Fruit fly (Drosophila melanogaster) whole organism, prepupa: Measurements from ENCODE around the gene mei-9.

Experiments used
- CG10669 ChIP-seq: fragments of 200-800 bp; sonication (Bioruptor generic); optimal IDR thresholded peaks from 3 replicates; lab custom pipeline; 2018; ENCODE audit warnings: missing biosample characterization, mild to moderate bottlenecking, missing genetic modification characterization, moderate library complexity
- CG3032 ChIP-seq: fragments of 200-800 bp; optimal IDR thresholded peaks from 2 replicates; lab custom pipeline; 2019; ENCODE audit warnings: missing biosample characterization, mild to moderate bottlenecking, missing genetic modification characterization, moderate library complexity
- CG6854 ChIP-seq: fragments of 200-800 bp; sonication (Bioruptor generic); optimal IDR thresholded peaks from 2 replicates; lab custom pipeline; 2017; ENCODE audit warnings: missing biosample characterization, mild to moderate bottlenecking, missing genetic modification characterization
- CG9139 ChIP-seq: fragments of 200-800 bp; sonication (Bioruptor generic); optimal IDR thresholded peaks from 3 replicates; lab custom pipeline; 2017; ENCODE audit warnings: missing biosample characterization, mild to moderate bottlenecking, missing genetic modification characterization
- Sox102F ChIP-seq: fragments of 200-800 bp; sonication (Bioruptor generic); optimal IDR thresholded peaks from 2 replicates; lab custom pipeline; 2016; ENCODE audit warnings: missing biosample characterization, mild to moderate bottlenecking, missing genetic modification characterization
- esn ChIP-seq: fragments of 200-800 bp; sonication (Bioruptor generic); optimal IDR thresholded peaks from 2 replicates; lab custom pipeline; 2016; ENCODE audit warnings: missing biosample characterization, mild to moderate bottlenecking, missing genetic modification characterization, moderate library complexity
- fd59A ChIP-seq: fragments of 200-800 bp; sonication (Bioruptor generic); optimal IDR thresholded peaks from 2 replicates; lab custom pipeline; 2017; ENCODE audit warnings: missing biosample characterization, mild to moderate bottlenecking, missing genetic modification characterization, missing genetic modification reagents
- pdm3 ChIP-seq: fragments of 200-800 bp; sonication (Bioruptor generic); optimal IDR thresholded peaks from 3 replicates; lab custom pipeline; 2016; ENCODE audit warnings: missing biosample characterization, missing genetic modification characterization

DNA sequence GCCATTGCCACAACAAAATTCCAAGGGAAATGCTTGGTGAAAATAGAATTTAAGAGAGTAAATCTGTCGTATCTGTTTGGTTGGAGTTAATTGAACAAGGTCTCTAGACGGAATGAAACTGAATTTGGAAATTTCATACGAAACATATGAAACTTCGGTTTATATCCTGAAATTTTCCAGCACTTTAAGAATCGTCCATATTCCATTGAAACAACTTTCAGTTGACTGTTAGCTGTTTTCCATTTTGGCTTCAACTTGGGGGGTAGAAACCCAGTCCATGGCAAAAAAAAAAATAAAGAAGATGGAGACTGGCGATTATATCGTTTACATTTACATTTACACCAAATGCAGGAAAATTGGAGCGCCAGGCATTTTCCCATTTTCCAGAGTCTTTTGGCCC is 6.9 kb downstream of the mei-9 start, which contains the start of gene CG15579:
- TF ChIP-seq CG10669 (GFP tag; lab: Kevin White, UChicago) = no peak
- TF ChIP-seq CG3032 (tag; lab: Kevin White, UChicago) = no peak
- TF ChIP-seq CG9139 = no peak
- no peak for TF ChIP-seq Sox102F (GFP tag; lab: Kevin White, UChicago)
- no peak for TF ChIP-seq CG6854 (GFP tag; lab: Kevin White, UChicago)
- TF ChIP-seq fd59A (GFP tag; lab: Kevin White, UChicago) = no peak
- TF ChIP-seq esn (GFP tag; lab: Kevin White, UChicago) = no peak
- no peak for TF ChIP-seq pdm3 (GFP tag; lab: Kevin White, UChicago)
